Fruit fly (Drosophila melanogaster): Measurements from ENCODE around the gene Cpr100A.

DNA sequence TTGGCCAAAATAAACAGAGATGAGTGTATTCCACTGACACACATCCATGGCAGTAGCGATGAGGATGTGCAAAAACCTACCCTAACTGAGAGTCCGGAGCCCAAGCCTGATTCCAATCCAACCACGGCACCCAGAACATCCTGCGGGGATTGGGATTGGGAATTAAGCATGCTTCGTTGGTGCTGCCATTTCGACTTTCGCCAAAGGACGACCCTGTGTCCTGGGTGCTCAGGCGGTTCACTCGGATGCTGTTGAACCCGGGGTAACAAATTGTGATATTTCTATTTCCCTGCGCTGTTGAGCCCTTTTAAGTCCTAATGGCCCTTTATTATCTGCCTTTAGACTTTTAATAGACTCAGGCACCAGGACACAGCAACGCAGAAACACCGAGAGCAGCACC lies 12.1 kb upstream of the Cpr100A start:
- TF ChIP-seq CG14860 (GFP tag; IDR thresholded peaks at IDR 0.05; ENCODE audit: partially characterized antibody) (no peak), slp2 (GFP tag; optimal IDR thresholded peaks at IDR 0.05) (no peak), hkb (optimal IDR thresholded peaks at IDR 0.05) (no peak), hkb (GFP tag; IDR thresholded peaks at IDR 0.05) (no peak), Six4 (GFP tag; optimal IDR thresholded peaks at IDR 0.05) (no peak), tll (GFP tag; optimal IDR thresholded peaks at IDR 0.05) (peak in 1 of 2 experiments; percentile 84), Dll (GFP tag; IDR thresholded peaks at IDR 0.05; ENCODE audit: partially characterized antibody) (no peak)
